Fruit fly (Drosophila melanogaster) S2 (cell line): Measurements from ENCODE around the gene Jhbp7.

Experiments used
- CG8478 ChIP-seq: fragments of >200 bp; optimal IDR thresholded peaks from 2 replicates; lab custom pipeline; 2018
- CTCF ChIP-seq, 2 experiments: fragments of >200 bp; optimal IDR thresholded peaks; 2 replicates each; lab custom pipeline; 2018

- no peak for TF ChIP-seq CG8478 (lab: Kevin White, UChicago)
- TF ChIP-seq CTCF (optimal IDR thresholded peaks at IDR 0.05; lab: Kevin White, UChicago) = no peak
These were observed 28.2 kb upstream of the Jhbp7 start for dm6 chr3R:25209207-25209606.
